Fruit fly (Drosophila melanogaster) whole organism, embryonic: Measurements from ENCODE around the gene Ugt36D1.
A peak's percentile ranks its signal among the peaks of the same experiment; 100 is the strongest.

Experiments used
- ATbp ChIP-seq: fragments of 200-800 bp; sonication (Bioruptor generic); optimal IDR thresholded peaks from 2 replicates; lab custom pipeline; 2017; ENCODE audit warnings: missing biosample characterization, mild to moderate bottlenecking, missing genetic modification characterization, missing genetic modification reagents
- Atf3 ChIP-seq: fragments of 200-800 bp; sonication (Bioruptor generic); optimal IDR thresholded peaks from 3 replicates; lab custom pipeline; 2016; ENCODE audit warnings: missing biosample characterization, missing genetic modification characterization
- B-H2 ChIP-seq: fragments of 200-800 bp; sonication (Bioruptor generic); optimal IDR thresholded peaks from 2 replicates; lab custom pipeline; 2018; ENCODE audit warnings: missing biosample characterization, mild to moderate bottlenecking, missing genetic modification characterization
- Bteb2 ChIP-seq: fragments of 200-800 bp; sonication (Bioruptor generic); optimal IDR thresholded peaks from 2 replicates; lab custom pipeline; 2016; ENCODE audit warnings: missing biosample characterization, missing genetic modification characterization
- C15 ChIP-seq: fragments of 200-800 bp; sonication (Bioruptor generic); IDR thresholded peaks from 3 replicates; pipeline ENCODE4 v1.3.6; 2022; ENCODE audit warnings: missing biosample characterization, missing genetic modification characterization
- CG10274 ChIP-seq: fragments of 200-800 bp; sonication (Bioruptor generic); optimal IDR thresholded peaks from 3 replicates; lab custom pipeline; 2017; ENCODE audit warnings: missing biosample characterization, mild to moderate bottlenecking, missing genetic modification characterization
- CG11456 ChIP-seq: fragments of 200-800 bp; sonication (Bioruptor generic); IDR thresholded peaks from 3 replicates; pipeline ENCODE4 v1.3.6; 2022; ENCODE audit warnings: missing biosample characterization, missing genetic modification characterization
- CG11560 ChIP-seq: fragments of 200-800 bp; sonication (Bioruptor generic); IDR thresholded peaks from 3 replicates; pipeline ENCODE4 v1.3.6; 2022; ENCODE audit warnings: missing biosample characterization, missing genetic modification characterization
- CG12219 ChIP-seq: fragments of 200-800 bp; sonication (Bioruptor generic); optimal IDR thresholded peaks from 3 replicates; lab custom pipeline; 2018; ENCODE audit warnings: missing biosample characterization, mild to moderate bottlenecking, missing genetic modification characterization
- CG1529 ChIP-seq: fragments of 200-800 bp; sonication (Bioruptor generic); optimal IDR thresholded peaks from 3 replicates; lab custom pipeline; 2018; ENCODE audit warnings: missing biosample characterization, missing genetic modification characterization
- CG16813 ChIP-seq: fragments of 200-800 bp; sonication (Bioruptor generic); IDR thresholded peaks from 3 replicates; pipeline ENCODE4 v1.3.6; 2022; ENCODE audit warnings: missing biosample characterization, missing genetic modification characterization; ENCODE audit not compliant: partially characterized antibody
- CG1792 ChIP-seq: fragments of 200-800 bp; sonication (Bioruptor generic); optimal IDR thresholded peaks from 2 replicates; lab custom pipeline; 2016; ENCODE audit warnings: missing biosample characterization, missing genetic modification characterization
- CG18011 ChIP-seq: fragments of 200-800 bp; sonication (Bioruptor generic); optimal IDR thresholded peaks from 2 replicates; lab custom pipeline; 2017; ENCODE audit warnings: missing biosample characterization, missing genetic modification characterization, mild to moderate bottlenecking, moderate library complexity, missing genotype
- CG2199 ChIP-seq: fragments of 200-800 bp; sonication (Bioruptor generic); IDR thresholded peaks from 3 replicates; pipeline ENCODE4 v1.3.6; 2022; ENCODE audit warnings: missing biosample characterization, missing genetic modification characterization
- CG2875 ChIP-seq: fragments of 200-800 bp; sonication (Bioruptor generic); optimal IDR thresholded peaks from 2 replicates; lab custom pipeline; 2017; ENCODE audit warnings: missing biosample characterization, mild to moderate bottlenecking, missing genetic modification characterization, missing genetic modification reagents
- CG2889 ChIP-seq: fragments of 200-800 bp; sonication (Bioruptor generic); IDR thresholded peaks from 3 replicates; pipeline ENCODE4 v1.3.6; 2022; ENCODE audit warnings: missing biosample characterization, missing genetic modification characterization
- CG30020 ChIP-seq: fragments of 200-800 bp; optimal IDR thresholded peaks from 2 replicates; lab custom pipeline; 2019; ENCODE audit warnings: missing biosample characterization, mild to moderate bottlenecking, missing genetic modification characterization, moderate library complexity
- CG3847 ChIP-seq: fragments of 200-800 bp; sonication (Bioruptor generic); IDR thresholded peaks from 2 replicates; pipeline ENCODE4 v1.3.6; 2022; ENCODE audit warnings: missing biosample characterization, missing genetic modification characterization
- CG6689 ChIP-seq: fragments of 200-800 bp; sonication (Bioruptor generic); IDR thresholded peaks from 2 replicates; pipeline ENCODE4 v1.3.6; 2022; ENCODE audit warnings: missing biosample characterization, missing genetic modification characterization
- CG6765 ChIP-seq: fragments of 200-800 bp; sonication (Bioruptor generic); optimal IDR thresholded peaks from 3 replicates; lab custom pipeline; 2017; ENCODE audit warnings: missing biosample characterization, mild to moderate bottlenecking, missing genetic modification characterization
- CG7963 ChIP-seq: fragments of 200-800 bp; sonication (Bioruptor generic); IDR thresholded peaks from 3 replicates; pipeline ENCODE4 v1.3.6; 2022; ENCODE audit warnings: missing biosample characterization, missing genetic modification characterization; ENCODE audit not compliant: partially characterized antibody
- CG8290 ChIP-seq, 3 experiments: fragments of 200-800 bp; sonication (Bioruptor generic); optimal IDR thresholded peaks; 2 replicates each; lab custom pipeline; 2016 to 2019; ENCODE audit warnings: missing biosample characterization in 3 of 3, missing genetic modification characterization in 3 of 3, mild to moderate bottlenecking in 2 of 3, moderate library complexity in 1 of 3
- CG8478 ChIP-seq: fragments of >200 bp; optimal IDR thresholded peaks from 2 replicates; lab custom pipeline; 2018
- Camta ChIP-seq: fragments of 200-800 bp; sonication (Bioruptor generic); optimal IDR thresholded peaks from 2 replicates; lab custom pipeline; 2016; ENCODE audit warnings: missing biosample characterization, missing genetic modification characterization
- Fer3 ChIP-seq: fragments of 200-800 bp; sonication (Bioruptor generic); optimal IDR thresholded peaks from 2 replicates; lab custom pipeline; 2018; ENCODE audit warnings: missing biosample characterization, mild to moderate bottlenecking, missing genetic modification characterization, moderate library complexity
- Nf-YA ChIP-seq: fragments of 200-800 bp; sonication (Bioruptor generic); IDR thresholded peaks from 2 replicates; pipeline ENCODE4 v1.3.6; 2022; ENCODE audit warnings: missing biosample characterization, missing genetic modification characterization
- Pdp1 ChIP-seq, 2 experiments: fragments of 200-800 bp; sonication (Bioruptor generic); optimal IDR thresholded peaks; 3 replicates each; lab custom pipeline; 2016; ENCODE audit warnings: missing biosample characterization in 2 of 2, missing genetic modification characterization in 2 of 2, mild to moderate bottlenecking in 1 of 2, moderate library complexity in 1 of 2
- Rfx ChIP-seq: fragments of 200-800 bp; sonication (Bioruptor generic); IDR thresholded peaks from 2 replicates; pipeline ENCODE4 v1.3.6; 2022; ENCODE audit warnings: missing biosample characterization, missing genetic modification characterization
- Spps ChIP-seq: fragments of 200-800 bp; sonication (Bioruptor generic); optimal IDR thresholded peaks from 2 replicates; lab custom pipeline; 2018; ENCODE audit warnings: missing biosample characterization, mild to moderate bottlenecking, missing genetic modification characterization
- amos ChIP-seq: fragments of 200-800 bp; sonication (Bioruptor generic); IDR thresholded peaks from 2 replicates; pipeline ENCODE4 v1.3.6; 2022; ENCODE audit warnings: missing biosample characterization, missing genetic modification characterization; ENCODE audit not compliant: partially characterized antibody
- aop ChIP-seq: fragments of 200-800 bp; sonication (Bioruptor generic); IDR thresholded peaks from 2 replicates; pipeline ENCODE4 v1.3.6; 2022; ENCODE audit warnings: missing biosample characterization, missing genetic modification characterization
- br ChIP-seq: fragments of >200 bp; optimal IDR thresholded peaks from 2 replicates; lab custom pipeline; 2017
- cas ChIP-seq: fragments of 200-800 bp; sonication (Bioruptor generic); IDR thresholded peaks from 2 replicates; pipeline ENCODE4 v1.3.6; 2022; ENCODE audit warnings: missing biosample characterization, missing genetic modification characterization
- crol ChIP-seq: fragments of 200-800 bp; sonication (Bioruptor generic); IDR thresholded peaks from 2 replicates; pipeline ENCODE4 v1.3.6; 2022; ENCODE audit warnings: missing biosample characterization, missing genetic modification characterization
- da ChIP-seq: fragments of 200-800 bp; sonication (Bioruptor generic); optimal IDR thresholded peaks from 2 replicates; lab custom pipeline; 2016; ENCODE audit warnings: missing biosample characterization, missing genetic modification characterization
- dmrt99B ChIP-seq: fragments of 200-800 bp; sonication (Bioruptor generic); optimal IDR thresholded peaks from 2 replicates; lab custom pipeline; 2018; ENCODE audit warnings: missing biosample characterization, mild to moderate bottlenecking, missing genetic modification characterization, moderate library complexity
- dpn ChIP-seq, 2 experiments: fragments of 200-800 bp; sonication (Bioruptor generic); optimal IDR thresholded peaks; 3 replicates each; lab custom pipeline; 2016; ENCODE audit warnings: missing biosample characterization in 2 of 2, missing genetic modification characterization in 2 of 2
- eve ChIP-seq, 2 experiments: fragments of >200 bp; optimal IDR thresholded peaks; 2 replicates each; lab custom pipeline; 2017; ENCODE audit warnings: missing biosample characterization in 2 of 2, missing genetic modification characterization in 2 of 2
- fd102C ChIP-seq: fragments of 200-800 bp; sonication (Bioruptor generic); optimal IDR thresholded peaks from 2 replicates; lab custom pipeline; 2018; ENCODE audit warnings: missing biosample characterization, mild to moderate bottlenecking, missing genetic modification characterization, moderate library complexity
- fd96Cb ChIP-seq: fragments of 200-800 bp; sonication (Bioruptor generic); optimal IDR thresholded peaks from 2 replicates; lab custom pipeline; 2018; ENCODE audit warnings: missing biosample characterization, mild to moderate bottlenecking, missing genetic modification characterization, moderate library complexity
- gt ChIP-seq: fragments of 200-800 bp; sonication (Bioruptor generic); IDR thresholded peaks from 2 replicates; pipeline ENCODE4 v1.3.6; 2022; ENCODE audit warnings: missing biosample characterization, missing genetic modification characterization
- kni ChIP-seq: fragments of 200-800 bp; sonication (Bioruptor generic); optimal IDR thresholded peaks from 3 replicates; lab custom pipeline; 2017; ENCODE audit warnings: mild to moderate bottlenecking, missing biosample characterization, missing genetic modification reagents, missing genetic modification characterization
- nerfin-2 ChIP-seq: fragments of 200-800 bp; sonication (Bioruptor generic); IDR thresholded peaks from 2 replicates; pipeline ENCODE4 v1.3.6; 2022; ENCODE audit warnings: missing biosample characterization, missing genetic modification characterization; ENCODE audit not compliant: partially characterized antibody
- onecut ChIP-seq: fragments of 200-800 bp; sonication (Bioruptor generic); IDR thresholded peaks from 2 replicates; pipeline ENCODE4 v1.3.6; 2022; ENCODE audit warnings: missing biosample characterization, missing genetic modification characterization
- p53 ChIP-seq: fragments of 200-800 bp; sonication (Bioruptor generic); optimal IDR thresholded peaks from 2 replicates; lab custom pipeline; 2016; ENCODE audit warnings: missing biosample characterization, missing genetic modification characterization
- prd ChIP-seq, 3 experiments: fragments of >200 bp in 2 of 3; fragments of 200-800 bp in 1 of 3; sonication (Bioruptor generic) in 1 of 3; optimal IDR thresholded peaks in 2 of 3; IDR thresholded peaks in 1 of 3; 2 replicates in 2 of 3; 3 replicates in 1 of 3; pipeline versions ENCODE4 v1.3.6 to Lab custom; 2017 to 2022; ENCODE audit warnings: missing biosample characterization in 1 of 3, missing genetic modification characterization in 1 of 3
- pum ChIP-seq: fragments of 200-800 bp; sonication (Bioruptor generic); optimal IDR thresholded peaks from 2 replicates; lab custom pipeline; 2016; ENCODE audit warnings: missing biosample characterization, missing genetic modification characterization
- rib ChIP-seq: fragments of 200-800 bp; sonication (Bioruptor generic); IDR thresholded peaks from 2 replicates; pipeline ENCODE4 v1.3.6; 2022; ENCODE audit warnings: missing biosample characterization, missing genetic modification characterization
- ro ChIP-seq: fragments of 200-800 bp; sonication (Bioruptor generic); IDR thresholded peaks from 2 replicates; pipeline ENCODE4 v1.3.6; 2022; ENCODE audit warnings: missing biosample characterization, missing genetic modification characterization
- salm ChIP-seq: fragments of 200-800 bp; sonication (Bioruptor generic); optimal IDR thresholded peaks from 2 replicates; lab custom pipeline; 2018; ENCODE audit warnings: missing biosample characterization, mild to moderate bottlenecking, missing genetic modification characterization
- unpg ChIP-seq: fragments of 200-800 bp; sonication (Bioruptor generic); optimal IDR thresholded peaks from 3 replicates; lab custom pipeline; 2018; ENCODE audit warnings: missing biosample characterization, mild to moderate bottlenecking, missing genetic modification characterization, moderate library complexity

The Ugt36D1 gene

DNA sequence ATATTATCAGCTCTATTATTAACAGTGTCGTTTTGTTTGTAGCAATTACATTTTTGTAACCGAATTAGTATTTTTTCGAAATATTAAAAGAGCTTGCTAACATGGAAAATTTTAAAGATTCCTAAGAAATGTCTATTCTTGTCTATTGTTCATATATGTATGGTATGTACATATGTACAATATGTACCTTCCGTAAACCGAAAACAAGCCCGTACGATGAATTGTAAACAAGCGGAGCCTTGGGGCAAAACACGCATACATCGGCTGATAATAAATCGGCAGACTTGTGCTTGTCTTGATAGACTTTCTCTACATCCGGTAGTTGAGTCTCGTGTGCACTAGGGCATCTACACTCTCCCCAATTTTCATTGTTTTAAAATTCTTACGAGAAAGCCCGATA, 543 bp upstream of the Ugt36D1 start (continued):
- TF ChIP-seq CG2199 (GFP tag; lab: Robert Waterston, UW) (no peak), CG18011 (GFP tag; lab: Kevin White, UChicago) (no peak), Spps (peak; percentile 3), CG11456 (GFP tag; lab: Robert Waterston, UW) (no peak), dpn (GFP tag; optimal IDR thresholded peaks at IDR 0.05; lab: Kevin White, UChicago) (peak in 1 of 2 experiments; percentile 18), CG11560 (tag; lab: Robert Waterston, UW) (no peak), CG16813 (no peak), CG1792 (GFP tag; lab: Kevin White, UChicago) (peak; percentile 45), CG1529 (GFP tag; lab: Kevin White, UChicago) (peak; percentile 66), B-H2 (no peak), nerfin-2 (GFP tag; lab: Robert Waterston, UW) (no peak), Bteb2 (GFP tag; lab: Kevin White, UChicago) (no peak), gt (GFP tag; lab: Robert Waterston, UW) (no peak), CG12219 (no peak), rib (GFP tag; lab: Robert Waterston, UW) (no peak), CG3847 (no peak), aop (GFP tag; lab: Robert Waterston, UW) (no peak), CG7963 (GFP tag; lab: Robert Waterston, UW) (no peak), C15 (GFP tag; lab: Robert Waterston, UW) (no peak), crol (no peak), onecut (GFP tag; lab: Robert Waterston, UW) (peak; percentile 68), Pdp1 (GFP tag; optimal IDR thresholded peaks at IDR 0.05; lab: Kevin White, UChicago) (no peak), fd102C (GFP tag; lab: Kevin White, UChicago) (no peak), da (no peak), p53 (GFP tag; lab: Kevin White, UChicago) (no peak), Fer3 (tag; lab: Kevin White, UChicago) (peak; percentile 60), CG2875 (GFP tag; lab: Kevin White, UChicago) (peak; percentile 73), Nf-YA (GFP tag; lab: Robert Waterston, UW) (no peak), CG8290 (GFP tag; optimal IDR thresholded peaks at IDR 0.05; lab: Kevin White, UChicago) (no peak), CG8290 (tag; optimal IDR thresholded peaks at IDR 0.05; lab: Kevin White, UChicago) (peak; percentile 60 to 69), br (no peak), unpg (GFP tag; lab: Kevin White, UChicago) (peak; percentile 54), prd (optimal IDR thresholded peaks at IDR 0.05; lab: Kevin White, UChicago) (no peak), prd (GFP tag; IDR thresholded peaks at IDR 0.05; lab: Robert Waterston, UW) (no peak), CG2889 (GFP tag; lab: Robert Waterston, UW) (no peak), CG8478 (lab: Kevin White, UChicago) (no peak), Camta (GFP tag; lab: Kevin White, UChicago) (peak; percentile 8), amos (GFP tag; lab: Robert Waterston, UW) (no peak), salm (no peak), fd96Cb (tag; lab: Kevin White, UChicago) (no peak), eve (GFP tag; optimal IDR thresholded peaks at IDR 0.05; lab: Kevin White, UChicago) (no peak), ATbp (GFP tag; lab: Kevin White, UChicago) (peak; percentile 80), Atf3 (no peak), cas (GFP tag; lab: Robert Waterston, UW) (no peak), dmrt99B (tag; lab: Kevin White, UChicago) (peak; percentile 26), pum (no peak), CG6765 (GFP tag; lab: Kevin White, UChicago) (no peak), kni (GFP tag; lab: Kevin White, UChicago) (peak; percentile 87), ro (GFP tag; lab: Robert Waterston, UW) (no peak), CG10274 (GFP tag; lab: Kevin White, UChicago) (no peak), CG30020 (tag; lab: Kevin White, UChicago) (no peak), Rfx (GFP tag; lab: Robert Waterston, UW) (no peak; the same call in 1 of the 2 replicates), CG6689 (GFP tag; lab: Robert Waterston, UW) (no peak)
